Worm (Caenorhabditis elegans): ENCODE measurements around the gene acs-12.

DNA sequence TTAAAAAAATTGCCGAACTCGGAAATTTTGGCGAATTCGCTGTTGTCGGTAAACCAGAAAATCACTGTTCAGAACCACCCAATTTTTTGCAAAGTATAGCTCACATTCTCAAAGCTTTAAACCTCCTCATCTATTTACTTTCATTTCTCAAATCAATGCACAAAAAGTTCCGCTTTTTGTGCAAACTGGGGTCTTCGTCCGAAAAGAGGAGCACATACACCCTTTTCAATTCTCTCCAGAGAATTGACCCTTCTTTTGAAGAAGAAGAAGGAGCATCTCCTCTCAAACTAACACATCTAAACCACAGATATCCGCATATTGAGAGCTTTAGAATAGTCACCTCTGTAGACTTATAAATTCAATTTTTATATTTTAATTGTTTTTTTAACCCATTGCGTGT lies 28.6 kb upstream of the acs-12 start:
- no peak for TF ChIP-seq ceh-79 (tag; optimal IDR thresholded peaks at IDR 0.05)
- TF ChIP-seq T07F8.4 (tag; optimal IDR thresholded peaks at IDR 0.05): no peak
- TF ChIP-seq bed-1 (GFP tag; IDR thresholded peaks at IDR 0.05): no peak
- TF ChIP-seq ceh-58 (GFP tag; IDR thresholded peaks at IDR 0.05): no peak
- TF ChIP-seq madf-8 (GFP tag; conservative IDR thresholded peaks at IDR 0.05): no peak
- no peak for TF ChIP-seq zfh-2 (GFP tag; conservative IDR thresholded peaks at IDR 0.05)
- TF ChIP-seq snpc-1.1 (tag; optimal IDR thresholded peaks at IDR 0.05; ENCODE audit: insufficient read depth): no peak
- TF ChIP-seq unc-62 (GFP tag; optimal IDR thresholded peaks at IDR 0.05): no peak
- TF ChIP-seq ztf-18 (tag; optimal IDR thresholded peaks at IDR 0.05): no peak
- TF ChIP-seq cebp-2 (GFP tag; IDR thresholded peaks at IDR 0.05): no peak
- no peak for TF ChIP-seq ama-1 (optimal IDR thresholded peaks at IDR 0.05)
- no peak for TF ChIP-seq ama-1 (GFP tag; optimal IDR thresholded peaks at IDR 0.05)
- TF ChIP-seq hsf-1 (GFP tag; IDR thresholded peaks at IDR 0.05): no peak
